Worm (Caenorhabditis elegans) whole organism, L3 larva: ENCODE measurements around the gene Y41C4A.7.

ENCODE experiments used
- ZK546.5 ChIP-seq: sonication (generic microtip); optimal IDR thresholded peaks from 2 replicates; lab custom pipeline; 2017; ENCODE audit warnings: missing biosample characterization, missing genetic modification characterization
- aly-2 ChIP-seq: fragments of 150-350 bp; optimal IDR thresholded peaks from 2 replicates; lab custom pipeline; 2014; ENCODE audit warnings: missing biosample characterization, missing genetic modification characterization
- ceh-28 ChIP-seq: fragments of 150-350 bp; optimal IDR thresholded peaks from 2 replicates; lab custom pipeline; 2014; ENCODE audit warnings: missing biosample characterization, missing genetic modification reagents, missing genetic modification characterization
- ceh-82 ChIP-seq: fragments of 150-350 bp; optimal IDR thresholded peaks from 2 replicates; lab custom pipeline; 2014; ENCODE audit warnings: missing biosample characterization, missing genetic modification characterization
- ceh-9 ChIP-seq: sonication (generic microtip); optimal IDR thresholded peaks from 2 replicates; lab custom pipeline; 2018; ENCODE audit warnings: missing biosample characterization, missing genetic modification characterization
- egl-27 ChIP-seq: sonication (generic microtip); optimal IDR thresholded peaks from 4 replicates; lab custom pipeline; 2017; ENCODE audit warnings: missing biosample characterization, missing genetic modification reagents, missing genetic modification characterization
- elt-1 ChIP-seq: fragments of 150-350 bp; optimal IDR thresholded peaks from 2 replicates; lab custom pipeline; 2014; ENCODE audit warnings: missing biosample characterization, missing genetic modification characterization
- elt-2 ChIP-seq: sonication (generic microtip); optimal IDR thresholded peaks from 2 replicates; lab custom pipeline; 2016; ENCODE audit warnings: missing genetic modification reagents, mild to moderate bottlenecking, missing genetic modification characterization, missing compliant biosample characterization
- elt-3 ChIP-seq, 3 experiments: fragments of 150-350 bp in 1 of 3; sonication (generic microtip) in 2 of 3; optimal IDR thresholded peaks; 2 replicates in 2 of 3; 4 replicates in 1 of 3; lab custom pipeline; 2014 to 2017; ENCODE audit warnings: missing biosample characterization in 3 of 3, missing genetic modification characterization in 3 of 3
- eor-1 ChIP-seq, 2 experiments: fragments of 150-350 bp; optimal IDR thresholded peaks; 2 replicates each; lab custom pipeline; 2014 to 2018; ENCODE audit warnings: missing biosample characterization in 2 of 2, missing genetic modification characterization in 2 of 2
- fkh-10 ChIP-seq: sonication (generic microtip); optimal IDR thresholded peaks from 2 replicates; lab custom pipeline; 2017; ENCODE audit warnings: missing biosample characterization, missing genetic modification reagents, missing genetic modification characterization
- fos-1 ChIP-seq: fragments of 150-350 bp; optimal IDR thresholded peaks from 2 replicates; lab custom pipeline; 2014; ENCODE audit warnings: missing biosample characterization, missing genetic modification characterization
- jun-1 ChIP-seq: fragments of 150-350 bp; optimal IDR thresholded peaks from 2 replicates; lab custom pipeline; 2014; ENCODE audit warnings: missing biosample characterization, missing genetic modification reagents, missing genetic modification characterization
- lin-15B ChIP-seq: fragments of 150-350 bp; optimal IDR thresholded peaks from 2 replicates; lab custom pipeline; 2014; ENCODE audit warnings: missing biosample characterization, missing genetic modification characterization
- lin-39 ChIP-seq: fragments of 150-350 bp; optimal IDR thresholded peaks from 2 replicates; lab custom pipeline; 2018; ENCODE audit warnings: missing biosample characterization, missing genetic modification reagents, missing genetic modification characterization
- mml-1 ChIP-seq: fragments of 150-350 bp; sonication (generic microtip); optimal IDR thresholded peaks from 3 replicates; lab custom pipeline; 2014; ENCODE audit warnings: missing biosample characterization, missing genetic modification characterization
- nfya-1 ChIP-seq: sonication (generic microtip); optimal IDR thresholded peaks from 2 replicates; lab custom pipeline; 2017; ENCODE audit warnings: missing genetic modification characterization, mild to moderate bottlenecking, missing compliant biosample characterization, antibody characterized with exemption, moderate library complexity; ENCODE audit not compliant: insufficient read depth
- nhr-11 ChIP-seq: fragments of 150-350 bp; optimal IDR thresholded peaks from 2 replicates; lab custom pipeline; 2014; ENCODE audit warnings: missing biosample characterization, missing genetic modification characterization
- nhr-23 ChIP-seq: fragments of 150-350 bp; optimal IDR thresholded peaks from 2 replicates; lab custom pipeline; 2014; ENCODE audit warnings: missing biosample characterization, missing genetic modification reagents, missing genetic modification characterization
- nhr-237 ChIP-seq: fragments of 150-350 bp; optimal IDR thresholded peaks from 2 replicates; lab custom pipeline; 2014; ENCODE audit warnings: missing biosample characterization, missing genetic modification characterization
- nhr-28 ChIP-seq: fragments of 150-350 bp; optimal IDR thresholded peaks from 2 replicates; lab custom pipeline; 2014; ENCODE audit warnings: missing biosample characterization, missing genetic modification characterization
- nhr-43 ChIP-seq: sonication (generic microtip); optimal IDR thresholded peaks from 2 replicates; lab custom pipeline; 2016; ENCODE audit warnings: mild to moderate bottlenecking, missing genetic modification characterization, missing compliant biosample characterization; ENCODE audit not compliant: poor library complexity, severe bottlenecking
- nhr-67 ChIP-seq: fragments of 150-350 bp; optimal IDR thresholded peaks from 2 replicates; lab custom pipeline; 2014; ENCODE audit warnings: missing biosample characterization, missing genetic modification characterization
- nhr-76 ChIP-seq: fragments of 150-350 bp; sonication (generic microtip); optimal IDR thresholded peaks from 5 replicates; lab custom pipeline; 2014; ENCODE audit warnings: missing biosample characterization, missing genetic modification characterization
- nhr-77 ChIP-seq: fragments of 150-350 bp; optimal IDR thresholded peaks from 2 replicates; lab custom pipeline; 2014; ENCODE audit warnings: missing biosample characterization, missing genetic modification characterization
- pha-4 ChIP-seq: fragments of 150-350 bp; optimal IDR thresholded peaks from 2 replicates; lab custom pipeline; 2014; ENCODE audit warnings: missing biosample characterization, missing genetic modification reagents, missing genetic modification characterization
- pqm-1 ChIP-seq: fragments of 150-350 bp; optimal IDR thresholded peaks from 2 replicates; lab custom pipeline; 2017; ENCODE audit warnings: missing biosample characterization, missing genetic modification characterization, inconsistent platforms
- sea-2 ChIP-seq: fragments of 150-350 bp; sonication (generic microtip); optimal IDR thresholded peaks from 4 replicates; lab custom pipeline; 2014; ENCODE audit warnings: missing biosample characterization, missing genetic modification reagents, missing genetic modification characterization
- skn-1 ChIP-seq: fragments of 150-350 bp; optimal IDR thresholded peaks from 2 replicates; lab custom pipeline; 2014; ENCODE audit warnings: missing biosample characterization, missing genetic modification characterization
- snpc-4 ChIP-seq: fragments of 150-350 bp; optimal IDR thresholded peaks from 2 replicates; lab custom pipeline; 2014; ENCODE audit warnings: missing biosample characterization, missing genetic modification characterization
- tbx-2 ChIP-seq: sonication (generic microtip); optimal IDR thresholded peaks from 2 replicates; lab custom pipeline; 2016; ENCODE audit warnings: mild to moderate bottlenecking, missing genetic modification characterization, missing compliant biosample characterization
- unc-39 ChIP-seq: sonication (generic microtip); optimal IDR thresholded peaks from 4 replicates; lab custom pipeline; 2017; ENCODE audit warnings: missing biosample characterization, missing genetic modification characterization
- unc-62 ChIP-seq: fragments of 150-350 bp; sonication (generic microtip); optimal IDR thresholded peaks from 4 replicates; lab custom pipeline; 2014; ENCODE audit warnings: missing biosample characterization, missing genetic modification reagents, missing genetic modification characterization
- zag-1 ChIP-seq: fragments of 150-350 bp; optimal IDR thresholded peaks from 2 replicates; lab custom pipeline; 2014; ENCODE audit warnings: missing biosample characterization, missing genetic modification characterization
- ztf-11 ChIP-seq: fragments of 150-350 bp; optimal IDR thresholded peaks from 2 replicates; lab custom pipeline; 2014; ENCODE audit warnings: missing biosample characterization, missing genetic modification characterization
- ztf-4 ChIP-seq: fragments of 150-350 bp; optimal IDR thresholded peaks from 2 replicates; lab custom pipeline; 2014; ENCODE audit warnings: missing biosample characterization, missing genetic modification characterization

Y41C4A.7 gene

ce11 chrIII:11704377-11704978 is 5.8 kb downstream of the Y41C4A.7 start:
- no peak for TF ChIP-seq nhr-67 (tag; lab: Kevin White, UChicago)
- TF ChIP-seq aly-2 (tag; lab: Kevin White, UChicago) = no peak
- no peak for TF ChIP-seq nhr-76 (tag; lab: Kevin White, UChicago)
- TF ChIP-seq zag-1 (tag; lab: Kevin White, UChicago) = no peak
- no peak for TF ChIP-seq unc-62
- TF ChIP-seq egl-27 (tag; lab: Kevin White, UChicago) = no peak
- no peak for TF ChIP-seq nhr-23 (tag; lab: Kevin White, UChicago)
- TF ChIP-seq ZK546.5 (tag; lab: Kevin White, UChicago) = no peak
- TF ChIP-seq pqm-1 (tag; lab: Kevin White, UChicago) = no peak
- no peak for TF ChIP-seq eor-1 (tag; optimal IDR thresholded peaks at IDR 0.05; lab: Kevin White, UChicago)
- no peak for TF ChIP-seq unc-39 (tag; lab: Kevin White, UChicago)
- TF ChIP-seq ceh-28 = no peak
- TF ChIP-seq elt-3 (tag; optimal IDR thresholded peaks at IDR 0.05; lab: Kevin White, UChicago) = no peak
- TF ChIP-seq nfya-1 (tag; lab: Kevin White, UChicago) = no peak
- no peak for TF ChIP-seq nhr-11
- TF ChIP-seq ztf-11 (tag; lab: Kevin White, UChicago) = no peak
- TF ChIP-seq fos-1 = no peak

ce11 chrIII:11705930-11706329 is 7.3 kb downstream of the Y41C4A.7 start:
- TF ChIP-seq pha-4 (tag; lab: Kevin White, UChicago) (no peak), skn-1 (no peak), ZK546.5 (tag; lab: Kevin White, UChicago) (no peak), nhr-43 (tag; lab: Kevin White, UChicago) (no peak), sea-2 (no peak), nhr-28 (tag; lab: Kevin White, UChicago) (no peak), snpc-4 (tag; lab: Kevin White, UChicago) (no peak), ceh-28 (no peak), nfya-1 (tag; lab: Kevin White, UChicago) (no peak), nhr-76 (tag; lab: Kevin White, UChicago) (no peak), pqm-1 (tag; lab: Kevin White, UChicago) (no peak)
- TF ChIP-seq, all 47 proteins: peak for 0

- no peak for TF ChIP-seq nhr-77 (tag; lab: Kevin White, UChicago)
- TF ChIP-seq ceh-28 = peak; percentile 13
- TF ChIP-seq snpc-4 (tag; lab: Kevin White, UChicago) = no peak
- TF ChIP-seq nhr-23 (tag; lab: Kevin White, UChicago) = peak; percentile 15
Observed at ce11 chrIII:11706665-11707064, 8.0 kb downstream of the Y41C4A.7 start, which contains the start of gene col-96. col-96 (minus strand) TSS chrIII:11706765.

ce11 chrIII:11708722-11709121 is 10.1 kb downstream of the Y41C4A.7 start, which contains the start of gene Y41C4A.8:
Y41C4A.8 (minus strand) TSS chrIII:11708822.
- TF ChIP-seq fkh-10 (no peak), elt-1 (tag; lab: Kevin White, UChicago) (no peak), ceh-82 (tag; lab: Kevin White, UChicago) (no peak), elt-3 (tag; optimal IDR thresholded peaks at IDR 0.05; lab: Kevin White, UChicago) (no peak), unc-39 (tag; lab: Kevin White, UChicago) (no peak), ceh-28 (no peak), pha-4 (tag; lab: Kevin White, UChicago) (no peak), jun-1 (tag; lab: Kevin White, UChicago) (no peak), ztf-4 (tag; lab: Kevin White, UChicago) (no peak), mml-1 (tag; lab: Kevin White, UChicago) (no peak), zag-1 (tag; lab: Kevin White, UChicago) (no peak), elt-2 (tag; lab: Kevin White, UChicago) (no peak), tbx-2 (tag; lab: Kevin White, UChicago) (no peak), nhr-237 (tag; lab: Kevin White, UChicago) (no peak), lin-15B (tag; lab: Kevin White, UChicago) (no peak), lin-39 (tag; lab: Kevin White, UChicago) (no peak), ceh-9 (tag; lab: Kevin White, UChicago) (no peak)
